Fruit fly (Drosophila melanogaster) ovary, adult (tissue): ENCODE measurements around the gene Alh.

Source experiments
- CG17801 ChIP-seq: fragments of 200-800 bp; optimal IDR thresholded peaks from 2 replicates; lab custom pipeline; 2019; ENCODE audit warnings: missing biosample characterization, mild to moderate bottlenecking, missing genetic modification characterization, moderate library complexity; ENCODE audit not compliant: partially characterized antibody

Gene Alh

dm6 chr3R:7088837-7089361 lies 35.1 kb downstream of the Alh start:
- no peak for TF ChIP-seq CG17801

- no peak for TF ChIP-seq CG17801
Measured at dm6 chr3R:7087904-7088303, 36.1 kb downstream of the Alh start.

dm6 chr3R:7087201-7087505 lies 36.8 kb downstream of the Alh start:
- TF ChIP-seq CG17801 = no peak

- TF ChIP-seq CG17801 = peak; percentile 61
Measured at dm6 chr3R:7086377-7087200, 37.4 kb downstream of the Alh start, which contains the start of gene alphaTub84B. Gene alphaTub84B (plus strand): TSS chr3R:7086599.

dm6 chr3R:7085983-7086376 lies 38.0 kb downstream of the Alh start, which contains the start of gene Tailor:
Gene Tailor (minus strand): TSS chr3R:7086083.
- TF ChIP-seq CG17801 = no peak

- TF ChIP-seq CG17801 = no peak
Measured at dm6 chr3R:7085455-7085854, 38.5 kb downstream of the Alh start.

- TF ChIP-seq CG17801 = no peak
Measured at dm6 chr3R:7083750-7084149, 40.2 kb downstream of the Alh start.

- peak; percentile 80 for TF ChIP-seq CG17801
Measured at dm6 chr3R:7081972-7082371, 42.0 kb downstream of the Alh start, which contains the start of gene Dpck. Gene Dpck (plus strand): TSS chr3R:7082182.

dm6 chr3R:7080157-7080916 lies 43.6 kb downstream of the Alh start, which contains the start of gene Ref1:
Gene Ref1 (minus strand): TSS chr3R:7080387.
- no peak for TF ChIP-seq CG17801

- no peak for TF ChIP-seq CG17801
Measured at dm6 chr3R:7079718-7080117, 44.3 kb downstream of the Alh start.

dm6 chr3R:7076293-7076981 lies 47.5 kb downstream of the Alh start:
- peak; percentile 94 for TF ChIP-seq CG17801

dm6 chr3R:7075712-7076183 lies 48.2 kb downstream of the Alh start:
- TF ChIP-seq CG17801 = peak; percentile 89

- TF ChIP-seq CG17801 = no peak
Measured at dm6 chr3R:7075115-7075425, 48.9 kb downstream of the Alh start.

dm6 chr3R:7074297-7075114 lies 49.5 kb downstream of the Alh start, which contains the start of the genes Ufl1 and CG1943:
Gene Ufl1 (minus strand): TSS chr3R:7074452.
Gene CG1943 (plus strand): TSS chr3R:7074859.
- peak; percentile 41 for TF ChIP-seq CG17801

dm6 chr3R:7067092-7067491 lies 56.9 kb downstream of the Alh start, which contains the start of the genes CG1105 and CG1965:
Gene CG1105 (minus strand): TSS chr3R:7067136.
Gene CG1965 (plus strand): TSS chr3R:7067401.
- TF ChIP-seq CG17801 = peak; percentile 87

- no peak for TF ChIP-seq CG17801
Measured at dm6 chr3R:7066267-7066666, 57.7 kb downstream of the Alh start.
